Worm (Caenorhabditis elegans) whole organism, mixed stage, embryonic: ENCODE results near the gene F56B6.6.

Source experiments
- lsy-2 ChIP-seq: fragments of 150-350 bp; optimal IDR thresholded peaks from 2 replicates; lab custom pipeline; 2014; ENCODE audit warnings: missing biosample characterization, missing genetic modification characterization
- snpc-4 ChIP-seq: fragments of 150-350 bp; optimal IDR thresholded peaks from 2 replicates; lab custom pipeline; 2014; ENCODE audit warnings: missing biosample characterization, missing genetic modification characterization

DNA sequence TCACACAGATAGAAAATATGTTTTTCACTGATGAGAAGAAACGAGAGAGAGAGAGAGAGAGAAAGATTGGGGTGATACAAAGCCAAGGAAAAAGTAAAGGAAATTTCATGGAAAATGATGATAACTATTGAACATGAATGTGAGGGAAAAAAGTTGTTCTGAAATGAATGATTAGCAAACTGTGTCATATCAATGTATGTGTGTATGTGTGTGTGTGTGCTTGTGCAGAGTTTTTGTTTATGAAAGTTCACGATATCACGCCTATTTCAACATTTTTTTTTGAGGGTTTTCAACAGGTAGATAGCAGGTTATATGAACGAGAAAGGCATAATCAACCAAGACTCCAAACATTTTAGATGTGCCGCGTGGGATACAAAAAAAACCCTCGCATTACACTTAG lies 26.3 kb downstream of the F56B6.6 start:
- TF ChIP-seq snpc-4 (no peak), lsy-2 (tag; lab: Kevin White, UChicago) (no peak)
